Fruit fly (Drosophila melanogaster): Measurements from ENCODE around the gene Mcm10.
A peak's percentile ranks its signal among the peaks of the same experiment; 100 is the strongest.

Mcm10 gene

dm6 chr2L:21149053-21149452, 30.7 kb upstream of the Mcm10 start (continued):
- no peak for TF ChIP-seq pan (optimal IDR thresholded peaks at IDR 0.05)
- TF ChIP-seq pan (GFP tag; optimal IDR thresholded peaks at IDR 0.05 in 1 of 2, IDR thresholded peaks at IDR 0.05 in 1 of 2): peak in 1 of 2 experiments; percentile 78
- TF ChIP-seq Sry-δ (GFP tag; optimal IDR thresholded peaks at IDR 0.05): peak; percentile 68
- no peak for TF ChIP-seq CG17186 (GFP tag; optimal IDR thresholded peaks at IDR 0.05)
- TF ChIP-seq nerfin-2 (GFP tag; IDR thresholded peaks at IDR 0.05; ENCODE audit: partially characterized antibody): no peak
- no peak for TF ChIP-seq Oaz (GFP tag; IDR thresholded peaks at IDR 0.05)
- TF ChIP-seq bigmax (GFP tag; optimal IDR thresholded peaks at IDR 0.05): no peak
- TF ChIP-seq shn (GFP tag; optimal IDR thresholded peaks at IDR 0.05): no peak
- TF ChIP-seq CG11695 (GFP tag; IDR thresholded peaks at IDR 0.05): 0 out of 3 replicates have a peak, but pooled peaks have one; percentile 44
- no peak for TF ChIP-seq gfzf (GFP tag; optimal IDR thresholded peaks at IDR 0.05)
- TF ChIP-seq CG17359 (tag; optimal IDR thresholded peaks at IDR 0.05): peak; percentile 67
- TF ChIP-seq Fer3 (tag; optimal IDR thresholded peaks at IDR 0.05): peak; percentile 39
- TF ChIP-seq D19B (GFP tag; optimal IDR thresholded peaks at IDR 0.05): no peak
- TF ChIP-seq Atf3 (GFP tag; optimal IDR thresholded peaks at IDR 0.05): no peak
- TF ChIP-seq ttk (GFP tag; IDR thresholded peaks at IDR 0.05): no peak
- TF ChIP-seq Dll (GFP tag; IDR thresholded peaks at IDR 0.05; ENCODE audit: partially characterized antibody): peak; percentile 75
- TF ChIP-seq tx (GFP tag; optimal IDR thresholded peaks at IDR 0.05): no peak
- no peak for TF ChIP-seq CG17912 (GFP tag; optimal IDR thresholded peaks at IDR 0.05)
- peak; percentile 35 for TF ChIP-seq her (GFP tag; optimal IDR thresholded peaks at IDR 0.05)
- no peak for TF ChIP-seq CG7745 (tag; optimal IDR thresholded peaks at IDR 0.05)
- TF ChIP-seq slp2 (GFP tag; optimal IDR thresholded peaks at IDR 0.05): no peak
- no peak for TF ChIP-seq prd (optimal IDR thresholded peaks at IDR 0.05)
- peak; percentile 58; the same call in 2 of the 3 replicates for TF ChIP-seq prd (GFP tag; IDR thresholded peaks at IDR 0.05)
- no peak for TF ChIP-seq dimm (GFP tag; IDR thresholded peaks at IDR 0.05)
- no peak for TF ChIP-seq NK7.1 (GFP tag; optimal IDR thresholded peaks at IDR 0.05)
- peak; percentile 71 for TF ChIP-seq CG13894 (tag; optimal IDR thresholded peaks at IDR 0.05)
- peak; percentile 74 for TF ChIP-seq CG12391 (tag; optimal IDR thresholded peaks at IDR 0.05)
- no peak for TF ChIP-seq gro (GFP tag; optimal IDR thresholded peaks at IDR 0.05)
- TF ChIP-seq Atf-2 (GFP tag; optimal IDR thresholded peaks at IDR 0.05): no peak
- no peak for TF ChIP-seq nom (GFP tag; optimal IDR thresholded peaks at IDR 0.05)
- peak; percentile 51 for TF ChIP-seq sug (tag; optimal IDR thresholded peaks at IDR 0.05)
- TF ChIP-seq CG1024 (GFP tag; IDR thresholded peaks at IDR 0.05): no peak
- TF ChIP-seq Mes4 (GFP tag; optimal IDR thresholded peaks at IDR 0.05): no peak
- TF ChIP-seq tup (GFP tag; optimal IDR thresholded peaks at IDR 0.05): no peak
- no peak for TF ChIP-seq CG4282 (GFP tag; optimal IDR thresholded peaks at IDR 0.05)
- TF ChIP-seq hkb (optimal IDR thresholded peaks at IDR 0.05): no peak
- TF ChIP-seq hkb (GFP tag; IDR thresholded peaks at IDR 0.05): peak; percentile 81
- no peak for TF ChIP-seq pnt (GFP tag; optimal IDR thresholded peaks at IDR 0.05)
- no peak for TF ChIP-seq CG5953 (GFP tag; IDR thresholded peaks at IDR 0.05)
- peak; percentile 99 for TF ChIP-seq CG11696 (GFP tag; IDR thresholded peaks at IDR 0.05)
- TF ChIP-seq slou (GFP tag; optimal IDR thresholded peaks at IDR 0.05): peak; percentile 31
- no peak for TF ChIP-seq CG10321 (GFP tag; IDR thresholded peaks at IDR 0.05)
- TF ChIP-seq Dref (GFP tag; IDR thresholded peaks at IDR 0.05): peak; percentile 83
- peak; percentile 86 for TF ChIP-seq CG13287 (GFP tag; IDR thresholded peaks at IDR 0.05; ENCODE audit: partially characterized antibody)
- TF ChIP-seq Sox102F (GFP tag; optimal IDR thresholded peaks at IDR 0.05): no peak
- no peak for TF ChIP-seq CG2129 (GFP tag; IDR thresholded peaks at IDR 0.05; ENCODE audit: partially characterized antibody)
- no peak for TF ChIP-seq Neu2 (GFP tag; optimal IDR thresholded peaks at IDR 0.05; ENCODE audit: borderline replicate concordance)
- TF ChIP-seq CG31224 (GFP tag; IDR thresholded peaks at IDR 0.05): no peak
- TF ChIP-seq Nf-YA (GFP tag; IDR thresholded peaks at IDR 0.05): no peak; the same call in 1 of the 2 replicates
- TF ChIP-seq Ptx1 (GFP tag; IDR thresholded peaks at IDR 0.05): no peak; the same call in 1 of the 2 replicates
- TF ChIP-seq gcm (GFP tag; optimal IDR thresholded peaks at IDR 0.05): no peak
- TF ChIP-seq ab (GFP tag; optimal IDR thresholded peaks at IDR 0.05): no peak
